Fruit fly (Drosophila melanogaster): ENCODE data around the gene CG8813.

CG8813 gene

dm6 chr2L:2862621-2862962, 6.9 kb upstream of the CG8813 start:
- no peak for TF ChIP-seq gsb (GFP tag; IDR thresholded peaks at IDR 0.05)
- no peak for TF ChIP-seq CG17359 (tag; optimal IDR thresholded peaks at IDR 0.05)
- peak; percentile 68 for TF ChIP-seq sens (GFP tag)
- no peak for TF ChIP-seq CG8765 (GFP tag; IDR thresholded peaks at IDR 0.05)
- TF ChIP-seq tna (GFP tag; IDR thresholded peaks at IDR 0.05; ENCODE audit: partially characterized antibody) = no peak
- no peak for TF ChIP-seq Six4 (GFP tag; optimal IDR thresholded peaks at IDR 0.05)
- TF ChIP-seq CG4617 (GFP tag; optimal IDR thresholded peaks at IDR 0.05; ENCODE audit: borderline replicate concordance) = no peak
- TF ChIP-seq CG18764 (GFP tag; optimal IDR thresholded peaks at IDR 0.05) = no peak
- 0 out of 3 replicates have a peak, but pooled peaks have one; percentile 36 for TF ChIP-seq CG2199 (GFP tag; IDR thresholded peaks at IDR 0.05)
- TF ChIP-seq Spps (tag; optimal IDR thresholded peaks at IDR 0.05) = no peak
- TF ChIP-seq ham (GFP tag; IDR thresholded peaks at IDR 0.05) = no peak
- no peak for TF ChIP-seq CG4328 (GFP tag; optimal IDR thresholded peaks at IDR 0.05)
- TF ChIP-seq Lim3 (GFP tag; IDR thresholded peaks at IDR 0.05) = no peak
- TF ChIP-seq unc-4 (GFP tag; IDR thresholded peaks at IDR 0.05; ENCODE audit: partially characterized antibody) = peak; percentile 12; the same call in 1 of the 2 replicates
- no peak for TF ChIP-seq Nf-YC (tag; optimal IDR thresholded peaks at IDR 0.05)
- no peak for TF ChIP-seq CG15479 (GFP tag; optimal IDR thresholded peaks at IDR 0.05)
- TF ChIP-seq TFAM (GFP tag; optimal IDR thresholded peaks at IDR 0.05) = no peak
- TF ChIP-seq sna (GFP tag; IDR thresholded peaks at IDR 0.05; ENCODE audit: partially characterized antibody) = no peak
- no peak for TF ChIP-seq ase (GFP tag; IDR thresholded peaks at IDR 0.05)
- no peak for TF ChIP-seq Gug (GFP tag; IDR thresholded peaks at IDR 0.05)
- no peak for TF ChIP-seq Camta (GFP tag; optimal IDR thresholded peaks at IDR 0.05)
- TF ChIP-seq CrebB (tag; optimal IDR thresholded peaks at IDR 0.05) = no peak
- no peak for TF ChIP-seq onecut (GFP tag; IDR thresholded peaks at IDR 0.05)
- TF ChIP-seq CG8281 (tag; optimal IDR thresholded peaks at IDR 0.05) = no peak
- TF ChIP-seq CG1024 (GFP tag; IDR thresholded peaks at IDR 0.05) = no peak
- peak; percentile 5 for TF ChIP-seq CG11398 (GFP tag; optimal IDR thresholded peaks at IDR 0.05)
- TF ChIP-seq toy (GFP tag; IDR thresholded peaks at IDR 0.05) = no peak
- TF ChIP-seq Hmr (GFP tag; optimal IDR thresholded peaks at IDR 0.05) = no peak
- no peak for TF ChIP-seq CG10543 (GFP tag; optimal IDR thresholded peaks at IDR 0.05)
- no peak for TF ChIP-seq CG11456 (GFP tag; IDR thresholded peaks at IDR 0.05)
- TF ChIP-seq sima (GFP tag; optimal IDR thresholded peaks at IDR 0.05) = no peak
- TF ChIP-seq CG32772 (GFP tag; IDR thresholded peaks at IDR 0.05) = no peak
- TF ChIP-seq Dll (GFP tag; IDR thresholded peaks at IDR 0.05; ENCODE audit: partially characterized antibody) = 0 out of 4 replicates have a peak, but pooled peaks have one; percentile 9
- TF ChIP-seq Rx (GFP tag; IDR thresholded peaks at IDR 0.05) = no peak
- no peak for TF ChIP-seq lov (optimal IDR thresholded peaks at IDR 0.05)
- TF ChIP-seq lov (GFP tag; IDR thresholded peaks at IDR 0.05) = no peak
- TF ChIP-seq zf30C (GFP tag; optimal IDR thresholded peaks at IDR 0.05) = no peak
- TF ChIP-seq CG33213 (GFP tag; optimal IDR thresholded peaks at IDR 0.05) = no peak
- TF ChIP-seq cato (GFP tag; optimal IDR thresholded peaks at IDR 0.05; ENCODE audit: borderline replicate concordance) = no peak
- TF ChIP-seq otp (GFP tag; IDR thresholded peaks at IDR 0.05) = peak; percentile 1; the same call in 1 of the 3 replicates
- no peak for TF ChIP-seq ttk (GFP tag; IDR thresholded peaks at IDR 0.05)
- no peak for TF ChIP-seq aop (GFP tag; IDR thresholded peaks at IDR 0.05)
- no peak for TF ChIP-seq CkIIα-i1 (GFP tag; IDR thresholded peaks at IDR 0.05)
- TF ChIP-seq esg (GFP tag; conservative IDR thresholded peaks at IDR 0.05) = no peak
- no peak for TF ChIP-seq CG2202 (tag; optimal IDR thresholded peaks at IDR 0.05)
- TF ChIP-seq ERR (GFP tag; optimal IDR thresholded peaks at IDR 0.05) = no peak
- peak; percentile 90 for TF ChIP-seq Blimp-1 (GFP tag; optimal IDR thresholded peaks at IDR 0.05)
- no peak for TF ChIP-seq CG1529 (GFP tag; optimal IDR thresholded peaks at IDR 0.05)
- no peak for TF ChIP-seq tap (tag; optimal IDR thresholded peaks at IDR 0.05)
- TF ChIP-seq gem (tag; optimal IDR thresholded peaks at IDR 0.05) = no peak
- no peak for TF ChIP-seq CG6175 (GFP tag; IDR thresholded peaks at IDR 0.05)
- TF ChIP-seq CG12071 (GFP tag; optimal IDR thresholded peaks at IDR 0.05) = no peak
- TF ChIP-seq HLH4C (GFP tag; IDR thresholded peaks at IDR 0.05; ENCODE audit: partially characterized antibody) = no peak
